Worm (Caenorhabditis elegans): ENCODE results near the gene ceh-49.
A peak's percentile ranks its signal among the peaks of the same experiment; 100 is the strongest.

- TF ChIP-seq skn-1 (tag; optimal IDR thresholded peaks at IDR 0.05), result peak; percentile 90
- no peak for TF ChIP-seq egl-27 (tag; optimal IDR thresholded peaks at IDR 0.05)
- TF ChIP-seq nhr-237 (tag; optimal IDR thresholded peaks at IDR 0.05), result no peak
- peak; percentile 12 for TF ChIP-seq lin-11 (tag; optimal IDR thresholded peaks at IDR 0.05)
Observed at ce11 chrV:6110533-6110932, 9.5 kb downstream of the ceh-49 start, which contains the start of gene F17A9.4.

All from whole organism, L2 larva.